Fruit fly (Drosophila melanogaster) whole organism, prepupa: ENCODE measurements around the gene MTF-1.
A peak's percentile ranks its signal among the peaks of the same experiment; 100 is the strongest.

ENCODE experiments used
- CG10631 ChIP-seq: fragments of 200-800 bp; sonication (Bioruptor generic); optimal IDR thresholded peaks from 2 replicates; lab custom pipeline; 2016; ENCODE audit warnings: missing biosample characterization, missing genetic modification characterization
- CG31627 ChIP-seq: fragments of 200-800 bp; sonication (Bioruptor generic); optimal IDR thresholded peaks from 3 replicates; lab custom pipeline; 2016; ENCODE audit warnings: missing biosample characterization, missing genetic modification characterization
- Smox ChIP-seq: fragments of 200-800 bp; sonication (Bioruptor generic); optimal IDR thresholded peaks from 3 replicates; lab custom pipeline; 2016; ENCODE audit warnings: missing biosample characterization, missing genetic modification characterization

DNA sequence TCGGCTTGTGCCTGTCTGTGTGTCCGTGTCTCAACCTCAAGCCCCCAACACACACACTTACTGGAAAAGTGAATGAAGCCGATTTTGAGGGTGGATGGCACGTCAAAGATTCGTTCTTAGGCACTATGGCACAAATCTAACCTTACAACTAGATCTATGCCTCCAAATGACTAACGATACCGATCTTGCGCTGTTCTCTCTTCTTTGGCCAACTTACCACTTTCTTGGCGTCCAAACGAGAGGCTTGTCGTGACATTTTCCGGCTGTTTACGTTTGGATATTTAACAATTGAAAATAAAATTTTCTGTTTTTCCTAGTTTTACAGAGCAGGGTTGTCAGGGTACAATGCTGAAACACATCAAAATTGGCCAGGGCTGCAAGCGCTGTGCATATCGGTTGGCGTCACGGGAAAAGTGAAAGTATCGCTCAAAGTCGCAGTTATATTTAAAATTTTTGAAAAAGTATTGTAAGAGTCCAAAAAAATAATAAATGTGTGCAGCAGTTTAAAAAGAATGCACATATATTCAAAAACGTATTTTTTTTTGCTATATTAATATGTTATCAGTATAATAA lies 11.9 kb downstream of the MTF-1 start, which contains the start of the genes Bet3 and Nf-YA:
- no peak for TF ChIP-seq Smox
- TF ChIP-seq CG10631 (GFP tag; lab: Kevin White, UChicago) = peak; percentile 13
- TF ChIP-seq CG31627 (GFP tag; lab: Kevin White, UChicago) = peak; percentile 44
